Worm (Caenorhabditis elegans) whole organism, L1 larva: ENCODE results near the gene B0334.13.

ENCODE experiments used
- C16A3.4 ChIP-seq: fragments of 150-350 bp; optimal IDR thresholded peaks from 2 replicates; lab custom pipeline; 2014; ENCODE audit warnings: missing biosample characterization, missing genetic modification characterization
- F16B12.6 ChIP-seq: fragments of 150-350 bp; optimal IDR thresholded peaks from 2 replicates; lab custom pipeline; 2014; ENCODE audit warnings: missing biosample characterization, missing genetic modification characterization
- aly-2 ChIP-seq: fragments of 150-350 bp; optimal IDR thresholded peaks from 2 replicates; lab custom pipeline; 2014; ENCODE audit warnings: missing biosample characterization, missing genetic modification characterization
- blmp-1 ChIP-seq: fragments of 150-350 bp; optimal IDR thresholded peaks from 2 replicates; lab custom pipeline; 2014; ENCODE audit warnings: missing biosample characterization, missing genetic modification characterization
- ceh-8 ChIP-seq: fragments of 200-800 bp; sonication (Bioruptor generic); optimal IDR thresholded peaks from 2 replicates; lab custom pipeline; 2018; ENCODE audit warnings: mild to moderate bottlenecking, missing genetic modification characterization, moderate library complexity, missing compliant biosample characterization
- ceh-82 ChIP-seq, 3 experiments: fragments of 150-350 bp in 1 of 3; sonication (generic microtip) in 2 of 3; optimal IDR thresholded peaks; 2 replicates each; lab custom pipeline; 2014 to 2017; ENCODE audit warnings: missing biosample characterization in 3 of 3, missing genetic modification characterization in 3 of 3
- ceh-88 ChIP-seq: fragments of 200-800 bp; sonication (Bioruptor generic); IDR thresholded peaks from 2 replicates; pipeline ENCODE4 v1.3.6; 2022; ENCODE audit warnings: missing genetic modification characterization, missing compliant biosample characterization
- ceh-90 ChIP-seq: sonication (generic microtip); optimal IDR thresholded peaks from 2 replicates; lab custom pipeline; 2016; ENCODE audit warnings: missing genetic modification characterization, missing compliant biosample characterization
- ces-1 ChIP-seq: fragments of 150-350 bp; optimal IDR thresholded peaks from 2 replicates; lab custom pipeline; 2014; ENCODE audit warnings: missing biosample characterization, missing genetic modification reagents, missing genetic modification characterization
- dpl-1 ChIP-seq, 3 experiments: fragments of 150-350 bp in 2 of 3; sonication (generic microtip) in 1 of 3; optimal IDR thresholded peaks; 2 replicates each; lab custom pipeline; 2014 to 2017; ENCODE audit warnings: missing biosample characterization in 3 of 3, missing genetic modification characterization in 3 of 3, missing genetic modification reagents in 3 of 3
- dsc-1 ChIP-seq: sonication (generic microtip); optimal IDR thresholded peaks from 2 replicates; lab custom pipeline; 2016; ENCODE audit warnings: mild to moderate bottlenecking, missing genetic modification characterization, missing compliant biosample characterization
- efl-1 ChIP-seq, 4 experiments: fragments of 150-350 bp; optimal IDR thresholded peaks in 3 of 4; peaks in 1 of 4; 1 replicate in 1 of 4; 2 replicates in 3 of 4; lab custom pipeline; 2014; ENCODE audit warnings: missing biosample characterization in 2 of 4, missing genetic modification characterization in 2 of 4, missing genetic modification reagents in 2 of 4
- efl-3 ChIP-seq: fragments of 200-800 bp; sonication (Bioruptor generic); optimal IDR thresholded peaks from 2 replicates; lab custom pipeline; 2018; ENCODE audit warnings: mild to moderate bottlenecking, missing genetic modification characterization, missing compliant biosample characterization
- elt-3 ChIP-seq, 6 experiments: fragments of 150-350 bp in 1 of 6; sonication (generic microtip); optimal IDR thresholded peaks; 2 replicates each; lab custom pipeline; 2017 to 2018; ENCODE audit warnings: missing biosample characterization in 6 of 6, missing genetic modification characterization in 6 of 6, inconsistent platforms in 1 of 6
- ets-5 ChIP-seq: fragments of 200-800 bp; sonication (Bioruptor generic); IDR thresholded peaks from 2 replicates; pipeline ENCODE4 v1.3.6; 2022; ENCODE audit warnings: missing genetic modification characterization, missing compliant biosample characterization
- fkh-10 ChIP-seq: sonication (generic microtip); optimal IDR thresholded peaks from 2 replicates; lab custom pipeline; 2017; ENCODE audit warnings: missing biosample characterization, missing genetic modification reagents, missing genetic modification characterization
- fkh-4 ChIP-seq: sonication (generic microtip); optimal IDR thresholded peaks from 2 replicates; lab custom pipeline; 2016; ENCODE audit warnings: missing compliant biosample characterization, missing genetic modification characterization, borderline replicate concordance
- fkh-8 ChIP-seq: sonication (generic microtip); optimal IDR thresholded peaks from 2 replicates; lab custom pipeline; 2016; ENCODE audit warnings: mild to moderate bottlenecking, missing genetic modification characterization, missing compliant biosample characterization
- fos-1 ChIP-seq: fragments of 150-350 bp; optimal IDR thresholded peaks from 2 replicates; lab custom pipeline; 2014; ENCODE audit warnings: missing biosample characterization, missing genetic modification characterization
- hlh-17 ChIP-seq: fragments of 200-800 bp; sonication (Bioruptor generic); optimal IDR thresholded peaks from 2 replicates; lab custom pipeline; 2018; ENCODE audit warnings: missing genetic modification characterization, mild to moderate bottlenecking, missing compliant biosample characterization, moderate library complexity, borderline replicate concordance
- hpl-2 ChIP-seq: fragments of 150-350 bp; optimal IDR thresholded peaks from 2 replicates; lab custom pipeline; 2014; ENCODE audit warnings: missing biosample characterization, missing genetic modification reagents, missing genetic modification characterization
- irx-1 ChIP-seq: sonication (generic microtip); optimal IDR thresholded peaks from 2 replicates; lab custom pipeline; 2016; ENCODE audit warnings: missing genetic modification characterization, missing compliant biosample characterization
- isw-1 ChIP-seq: fragments of 200-800 bp; sonication (Bioruptor generic); IDR thresholded peaks from 2 replicates; pipeline ENCODE4 v1.3.6; 2022; ENCODE audit warnings: missing genetic modification characterization, missing compliant biosample characterization
- jun-1 ChIP-seq: fragments of 150-350 bp; optimal IDR thresholded peaks from 2 replicates; lab custom pipeline; 2014; ENCODE audit warnings: missing biosample characterization, missing genetic modification reagents, missing genetic modification characterization
- lin-13 ChIP-seq: fragments of 150-350 bp; optimal IDR thresholded peaks from 2 replicates; lab custom pipeline; 2014; ENCODE audit warnings: missing biosample characterization, missing genetic modification reagents, missing genetic modification characterization
- lin-14 ChIP-seq: fragments of 200-800 bp; sonication (Bioruptor generic); optimal IDR thresholded peaks from 2 replicates; lab custom pipeline; 2018; ENCODE audit warnings: mild to moderate bottlenecking, missing genetic modification characterization, moderate library complexity, missing compliant biosample characterization
- lin-15B ChIP-seq: fragments of 150-350 bp; sonication (generic microtip); optimal IDR thresholded peaks from 3 replicates; lab custom pipeline; 2014; ENCODE audit warnings: missing biosample characterization, missing genetic modification characterization
- lir-3 ChIP-seq: sonication (generic microtip); optimal IDR thresholded peaks from 2 replicates; lab custom pipeline; 2016; ENCODE audit warnings: mild to moderate bottlenecking, missing genetic modification characterization, moderate library complexity, missing compliant biosample characterization; ENCODE audit not compliant: poor library complexity
- lsy-2 ChIP-seq, 2 experiments: fragments of 150-350 bp; optimal IDR thresholded peaks; 2 replicates each; lab custom pipeline; 2014; ENCODE audit warnings: missing biosample characterization in 2 of 2, missing genetic modification characterization in 2 of 2
- mab-9 ChIP-seq: fragments of 200-800 bp; sonication (Bioruptor generic); IDR thresholded peaks from 2 replicates; pipeline ENCODE4 v1.3.6; 2022; ENCODE audit warnings: missing genetic modification reagents, missing genetic modification characterization, missing compliant biosample characterization
- nhr-12 ChIP-seq: sonication (generic microtip); optimal IDR thresholded peaks from 2 replicates; lab custom pipeline; 2017; ENCODE audit warnings: missing biosample characterization, missing genetic modification characterization
- nhr-19 ChIP-seq: fragments of 200-800 bp; sonication (Bioruptor generic); conservative IDR thresholded peaks from 2 replicates; pipeline ENCODE4 v1.3.6; 2022; ENCODE audit warnings: missing genetic modification characterization, missing compliant biosample characterization
- nhr-28 ChIP-seq: fragments of 150-350 bp; optimal IDR thresholded peaks from 2 replicates; lab custom pipeline; 2014; ENCODE audit warnings: missing biosample characterization, missing genetic modification characterization
- nhr-71 ChIP-seq: sonication (generic microtip); optimal IDR thresholded peaks from 2 replicates; lab custom pipeline; 2016; ENCODE audit warnings: mild to moderate bottlenecking, missing genetic modification characterization, moderate library complexity, missing compliant biosample characterization
- nhr-84 ChIP-seq: sonication (generic microtip); optimal IDR thresholded peaks from 2 replicates; lab custom pipeline; 2017; ENCODE audit warnings: missing biosample characterization, missing genetic modification characterization
- nhr-85 ChIP-seq: sonication (generic microtip); peaks from one replicate; lab custom pipeline; 2016; ENCODE audit warnings: missing genetic modification characterization, inconsistent platforms, missing compliant biosample characterization
- nhr-90 ChIP-seq: sonication (generic microtip); optimal IDR thresholded peaks from 2 replicates; lab custom pipeline; 2016; ENCODE audit warnings: mild to moderate bottlenecking, missing genetic modification characterization, missing compliant biosample characterization; ENCODE audit not compliant: poor library complexity
- pag-3 ChIP-seq: sonication (generic microtip); optimal IDR thresholded peaks from 2 replicates; lab custom pipeline; 2017; ENCODE audit warnings: missing genetic modification characterization, mild to moderate bottlenecking, missing compliant biosample characterization, antibody characterized with exemption, borderline replicate concordance; ENCODE audit not compliant: insufficient read depth
- pax-3 ChIP-seq: fragments of 200-800 bp; sonication (Bioruptor generic); optimal IDR thresholded peaks from 2 replicates; lab custom pipeline; 2018; ENCODE audit warnings: mild to moderate bottlenecking, missing genetic modification characterization, moderate library complexity, missing compliant biosample characterization
- pqm-1 ChIP-seq: sonication (generic microtip); optimal IDR thresholded peaks from 3 replicates; lab custom pipeline; 2017; ENCODE audit warnings: missing biosample characterization, missing genetic modification characterization
- rnt-1 ChIP-seq: sonication (generic microtip); optimal IDR thresholded peaks from 2 replicates; lab custom pipeline; 2016; ENCODE audit warnings: mild to moderate bottlenecking, missing genetic modification characterization, moderate library complexity, missing compliant biosample characterization
- tbx-2 ChIP-seq: sonication (generic microtip); optimal IDR thresholded peaks from 2 replicates; lab custom pipeline; 2016; ENCODE audit warnings: missing genetic modification characterization, missing compliant biosample characterization
- tlp-1 ChIP-seq: fragments of 150-350 bp; optimal IDR thresholded peaks from 2 replicates; lab custom pipeline; 2014; ENCODE audit warnings: missing biosample characterization, missing genetic modification characterization
- unc-30 ChIP-seq: sonication (generic microtip); optimal IDR thresholded peaks from 2 replicates; lab custom pipeline; 2017; ENCODE audit warnings: missing biosample characterization, missing genetic modification characterization
- unc-98 ChIP-seq: fragments of 200-800 bp; sonication (Bioruptor generic); IDR thresholded peaks from 2 replicates; pipeline ENCODE4 v1.3.6; 2022; ENCODE audit warnings: missing genetic modification characterization, missing compliant biosample characterization
- xbp-1 ChIP-seq: sonication (generic microtip); optimal IDR thresholded peaks from 2 replicates; lab custom pipeline; 2016; ENCODE audit warnings: missing genetic modification characterization, missing compliant biosample characterization
- zag-1 ChIP-seq: fragments of 150-350 bp; optimal IDR thresholded peaks from 2 replicates; lab custom pipeline; 2014; ENCODE audit warnings: missing biosample characterization, missing genetic modification characterization

The B0334.13 gene

ce11 chrII:11453025-11453424, 35.1 kb upstream of the B0334.13 start, which contains the start of gene rsp-1 (continued):
- TF ChIP-seq tbx-2 (tag; lab: Kevin White, UChicago), result peak; percentile 88
- TF ChIP-seq xbp-1 (tag; lab: Kevin White, UChicago), result peak; percentile 90
- no peak for TF ChIP-seq pag-3
- TF ChIP-seq efl-1 (optimal IDR thresholded peaks at IDR 0.05; lab: Kevin White, UChicago), result peak; percentile 88 to 90
- peak; percentile 84 to 98 for TF ChIP-seq efl-1 (GFP tag; optimal IDR thresholded peaks at IDR 0.05 in 1 of 2; lab: Kevin White, UChicago)
- TF ChIP-seq nhr-90 (tag; lab: Kevin White, UChicago), result peak; percentile 89
- TF ChIP-seq elt-3 (tag; optimal IDR thresholded peaks at IDR 0.05; lab: Kevin White, UChicago), result peak in 4 of 6 experiments; percentile 24 to 96 (median 67)
- TF ChIP-seq nhr-85 (tag; lab: Kevin White, UChicago), result peak; percentile 92
- peak; percentile 80 for TF ChIP-seq hpl-2
- TF ChIP-seq pax-3, result peak; percentile 73
- no peak for TF ChIP-seq nhr-12 (tag; lab: Kevin White, UChicago)
- no peak; the same call in 1 of the 2 replicates for TF ChIP-seq ceh-88 (GFP tag; lab: Robert Waterston, UW)
- no peak for TF ChIP-seq nhr-28 (tag; lab: Kevin White, UChicago)
- peak; percentile 91 for TF ChIP-seq jun-1 (tag; lab: Kevin White, UChicago)
- TF ChIP-seq dpl-1 (GFP tag; optimal IDR thresholded peaks at IDR 0.05; lab: Kevin White, UChicago), result peak; percentile 84 to 88 (median 87)
- peak; percentile 29 for TF ChIP-seq fkh-4 (tag; lab: Kevin White, UChicago)
- peak; percentile 90 for TF ChIP-seq nhr-19 (GFP tag; lab: Robert Waterston, UW)
- no peak for TF ChIP-seq zag-1 (tag; lab: Kevin White, UChicago)
- TF ChIP-seq isw-1 (GFP tag; lab: Robert Waterston, UW), result peak; percentile 87
- no peak for TF ChIP-seq ets-5 (GFP tag; lab: Robert Waterston, UW)
- TF ChIP-seq ceh-8 (GFP tag; lab: Kevin White, UChicago), result peak; percentile 55
- no peak for TF ChIP-seq tlp-1 (tag; lab: Kevin White, UChicago)
- TF ChIP-seq mab-9 (GFP tag; lab: Robert Waterston, UW), result no peak
- no peak for TF ChIP-seq hlh-17
- TF ChIP-seq F16B12.6 (tag; lab: Kevin White, UChicago), result peak; percentile 69
- no peak for TF ChIP-seq unc-30
- peak; percentile 92 to 95 (median 94) for TF ChIP-seq ceh-82 (tag; optimal IDR thresholded peaks at IDR 0.05; lab: Kevin White, UChicago)
- TF ChIP-seq fos-1 (tag; lab: Kevin White, UChicago), result peak; percentile 78
- no peak for TF ChIP-seq pqm-1 (tag; lab: Kevin White, UChicago)
- TF ChIP-seq lsy-2 (tag; optimal IDR thresholded peaks at IDR 0.05; lab: Kevin White, UChicago), result peak; percentile 91 to 94
- TF ChIP-seq irx-1, result peak; percentile 76
- no peak for TF ChIP-seq ces-1 (GFP tag; lab: Kevin White, UChicago)
- TF ChIP-seq lin-13 (GFP tag; lab: Kevin White, UChicago), result peak; percentile 89
- TF ChIP-seq lin-15B (tag; lab: Kevin White, UChicago), result peak; percentile 84
- TF ChIP-seq lir-3, result peak; percentile 68
- TF ChIP-seq C16A3.4, result peak; percentile 95
- TF ChIP-seq efl-3 (GFP tag; lab: Kevin White, UChicago), result no peak
- peak; percentile 57 for TF ChIP-seq fkh-10 (GFP tag; lab: Kevin White, UChicago)
- TF ChIP-seq blmp-1, result peak; percentile 27
- TF ChIP-seq lin-14 (GFP tag; lab: Kevin White, UChicago), result peak; percentile 89
- TF ChIP-seq nhr-71 (tag; lab: Kevin White, UChicago), result peak; percentile 93
- peak; percentile 89 for TF ChIP-seq dsc-1
- TF ChIP-seq aly-2 (tag; lab: Kevin White, UChicago), result peak; percentile 65
- TF ChIP-seq nhr-84 (tag; lab: Kevin White, UChicago), result no peak
- TF ChIP-seq fkh-8, result peak; percentile 79
- no peak for TF ChIP-seq unc-98 (GFP tag; lab: Robert Waterston, UW)
- peak; percentile 94 for TF ChIP-seq rnt-1 (tag; lab: Kevin White, UChicago)
- no peak for TF ChIP-seq ceh-90 (tag; lab: Kevin White, UChicago)
